Fruit fly (Drosophila melanogaster) whole organism: ENCODE results near the gene rod.

Experiments used
- pan ChIP-seq: fragments of >200 bp; optimal IDR thresholded peaks from 2 replicates; lab custom pipeline; 2017
- psq ChIP-seq: fragments of >200 bp; optimal IDR thresholded peaks from 2 replicates; lab custom pipeline; 2017

- peak; percentile 21 for TF ChIP-seq pan (lab: Kevin White, UChicago)
- TF ChIP-seq psq (lab: Kevin White, UChicago): no peak
Observed at dm6 chr3R:31597736-31598431, 17.1 kb downstream of the rod start.
